Fruit fly (Drosophila melanogaster) whole organism, embryonic: ENCODE data around the gene Kdsr.

Experiments
- Blimp-1 ChIP-seq: fragments of 200-800 bp; sonication (Bioruptor generic); optimal IDR thresholded peaks from 3 replicates; lab custom pipeline; 2018; ENCODE audit warnings: missing biosample characterization, missing genetic modification characterization, mild to moderate bottlenecking, moderate library complexity, missing genetic modification reagents
- C15 ChIP-seq: fragments of 200-800 bp; sonication (Bioruptor generic); IDR thresholded peaks from 3 replicates; pipeline ENCODE4 v1.3.6; 2022; ENCODE audit warnings: missing biosample characterization, missing genetic modification characterization
- CG10654 ChIP-seq: fragments of 200-800 bp; sonication (Bioruptor generic); optimal IDR thresholded peaks from 2 replicates; lab custom pipeline; 2016; ENCODE audit warnings: missing biosample characterization, missing genetic modification characterization
- CG12104 ChIP-seq: fragments of 200-800 bp; sonication (Bioruptor generic); optimal IDR thresholded peaks from 3 replicates; lab custom pipeline; 2016; ENCODE audit warnings: missing biosample characterization, missing genetic modification characterization
- CG13287 ChIP-seq: fragments of 200-800 bp; sonication (Bioruptor generic); IDR thresholded peaks from 2 replicates; pipeline ENCODE4 v1.3.6; 2022; ENCODE audit warnings: missing biosample characterization, missing genetic modification characterization; ENCODE audit not compliant: partially characterized antibody
- CG13894 ChIP-seq: fragments of 200-800 bp; sonication (Bioruptor generic); optimal IDR thresholded peaks from 3 replicates; lab custom pipeline; 2018; ENCODE audit warnings: missing biosample characterization, mild to moderate bottlenecking, missing genetic modification characterization, moderate library complexity
- CG14441 ChIP-seq: fragments of 200-800 bp; sonication (Bioruptor generic); IDR thresholded peaks from 2 replicates; pipeline ENCODE4 v1.3.6; 2022; ENCODE audit warnings: missing biosample characterization, missing genetic modification characterization
- CG17328 ChIP-seq: fragments of 200-800 bp; sonication (Bioruptor generic); IDR thresholded peaks from 2 replicates; pipeline ENCODE4 v1.3.6; 2022; ENCODE audit warnings: missing biosample characterization, missing genetic modification characterization
- CG18764 ChIP-seq: fragments of 200-800 bp; sonication (Bioruptor generic); optimal IDR thresholded peaks from 3 replicates; lab custom pipeline; 2016; ENCODE audit warnings: missing biosample characterization, missing genetic modification characterization
- CG2199 ChIP-seq: fragments of 200-800 bp; sonication (Bioruptor generic); IDR thresholded peaks from 3 replicates; pipeline ENCODE4 v1.3.6; 2022; ENCODE audit warnings: missing biosample characterization, missing genetic modification characterization
- CG30020 ChIP-seq: fragments of 200-800 bp; optimal IDR thresholded peaks from 2 replicates; lab custom pipeline; 2019; ENCODE audit warnings: missing biosample characterization, mild to moderate bottlenecking, missing genetic modification characterization, moderate library complexity
- CG3163 ChIP-seq: fragments of 200-800 bp; sonication (Bioruptor generic); optimal IDR thresholded peaks from 3 replicates; lab custom pipeline; 2016; ENCODE audit warnings: missing biosample characterization, missing genetic modification characterization
- CG32532 ChIP-seq: fragments of 200-800 bp; sonication (Bioruptor generic); IDR thresholded peaks from 2 replicates; pipeline ENCODE4 v1.3.6; 2022; ENCODE audit warnings: missing biosample characterization, missing genetic modification characterization
- CG3995 ChIP-seq: fragments of 200-800 bp; sonication (Bioruptor generic); optimal IDR thresholded peaks from 3 replicates; lab custom pipeline; 2016; ENCODE audit warnings: missing biosample characterization, missing genetic modification characterization
- CG4360 ChIP-seq: fragments of 200-800 bp; sonication (Bioruptor generic); IDR thresholded peaks from 2 replicates; pipeline ENCODE4 v1.3.6; 2022; ENCODE audit warnings: missing biosample characterization, missing genetic modification characterization
- CG4424 ChIP-seq: fragments of 200-800 bp; sonication (Bioruptor generic); optimal IDR thresholded peaks from 3 replicates; lab custom pipeline; 2016; ENCODE audit warnings: missing biosample characterization, missing genetic modification characterization
- CG6689 ChIP-seq: fragments of 200-800 bp; sonication (Bioruptor generic); IDR thresholded peaks from 2 replicates; pipeline ENCODE4 v1.3.6; 2022; ENCODE audit warnings: missing biosample characterization, missing genetic modification characterization
- CG6765 ChIP-seq: fragments of 200-800 bp; sonication (Bioruptor generic); optimal IDR thresholded peaks from 3 replicates; lab custom pipeline; 2017; ENCODE audit warnings: missing biosample characterization, mild to moderate bottlenecking, missing genetic modification characterization
- HLH3B ChIP-seq: fragments of 200-800 bp; sonication (Bioruptor generic); IDR thresholded peaks from 2 replicates; pipeline ENCODE4 v1.3.6; 2022; ENCODE audit warnings: missing biosample characterization, missing genetic modification characterization
- Hmx ChIP-seq: fragments of 200-800 bp; sonication (Bioruptor generic); optimal IDR thresholded peaks from 2 replicates; lab custom pipeline; 2016; ENCODE audit warnings: missing biosample characterization, missing genetic modification characterization
- Hr3 ChIP-seq: fragments of 200-800 bp; sonication (Bioruptor generic); optimal IDR thresholded peaks from 3 replicates; lab custom pipeline; 2016; ENCODE audit warnings: missing biosample characterization, missing genetic modification characterization
- Lpt ChIP-seq: fragments of >200 bp; optimal IDR thresholded peaks from 2 replicates; lab custom pipeline; 2018; ENCODE audit warnings: missing biosample characterization, missing genetic modification characterization
- Neu2 ChIP-seq: fragments of 200-800 bp; sonication (Bioruptor generic); optimal IDR thresholded peaks from 3 replicates; lab custom pipeline; 2016; ENCODE audit warnings: missing biosample characterization, missing genetic modification characterization, borderline replicate concordance
- Six4 ChIP-seq: fragments of 200-800 bp; sonication (Bioruptor generic); optimal IDR thresholded peaks from 2 replicates; lab custom pipeline; 2016; ENCODE audit warnings: missing biosample characterization, missing genetic modification characterization
- Sox102F ChIP-seq: fragments of 200-800 bp; sonication (Bioruptor generic); optimal IDR thresholded peaks from 2 replicates; lab custom pipeline; 2018; ENCODE audit warnings: missing biosample characterization, mild to moderate bottlenecking, missing genetic modification characterization, moderate library complexity
- Ssrp ChIP-seq: fragments of 200-800 bp; sonication (Bioruptor generic); optimal IDR thresholded peaks from 2 replicates; lab custom pipeline; 2018; ENCODE audit warnings: missing biosample characterization, mild to moderate bottlenecking, missing genetic modification characterization, moderate library complexity
- Taf1 ChIP-seq: fragments of 200-800 bp; sonication (Bioruptor generic); IDR thresholded peaks from 2 replicates; pipeline ENCODE4 v1.3.6; 2022; ENCODE audit warnings: missing biosample characterization, missing genetic modification characterization
- ash1 ChIP-seq: fragments of 200-800 bp; sonication (Bioruptor generic); optimal IDR thresholded peaks from 2 replicates; lab custom pipeline; 2018; ENCODE audit warnings: missing biosample characterization, mild to moderate bottlenecking, missing genetic modification characterization
- ato ChIP-seq: fragments of 200-800 bp; sonication (Bioruptor generic); IDR thresholded peaks from 2 replicates; pipeline ENCODE4 v1.3.6; 2022; ENCODE audit warnings: missing biosample characterization, missing genetic modification characterization; ENCODE audit not compliant: partially characterized antibody
- caup ChIP-seq: fragments of 200-800 bp; sonication (Bioruptor generic); optimal IDR thresholded peaks from 3 replicates; lab custom pipeline; 2017; ENCODE audit warnings: missing biosample characterization, mild to moderate bottlenecking, missing genetic modification characterization, moderate library complexity; ENCODE audit not compliant: severe bottlenecking
- emc ChIP-seq: fragments of 200-800 bp; sonication (Bioruptor generic); optimal IDR thresholded peaks from 2 replicates; lab custom pipeline; 2016; ENCODE audit warnings: missing biosample characterization, missing genetic modification characterization
- ems ChIP-seq: fragments of 200-800 bp; sonication (Bioruptor generic); optimal IDR thresholded peaks from 3 replicates; lab custom pipeline; 2016; ENCODE audit warnings: missing biosample characterization, missing genetic modification characterization
- gem ChIP-seq: fragments of 200-800 bp; sonication (Bioruptor generic); optimal IDR thresholded peaks from 2 replicates; lab custom pipeline; 2019; ENCODE audit warnings: missing biosample characterization, mild to moderate bottlenecking, missing genetic modification characterization, moderate library complexity
- grn ChIP-seq: fragments of 200-800 bp; sonication (Bioruptor generic); optimal IDR thresholded peaks from 3 replicates; lab custom pipeline; 2017; ENCODE audit warnings: missing biosample characterization, missing genetic modification characterization
- gro ChIP-seq: fragments of 200-800 bp; sonication (Bioruptor generic); optimal IDR thresholded peaks from 2 replicates; lab custom pipeline; 2016; ENCODE audit warnings: missing biosample characterization, missing genetic modification characterization
- gsb ChIP-seq: fragments of 200-800 bp; sonication (Bioruptor generic); IDR thresholded peaks from 2 replicates; pipeline ENCODE4 v1.3.6; 2022; ENCODE audit warnings: missing biosample characterization, missing genetic modification characterization
- ind ChIP-seq: fragments of 200-800 bp; sonication (Bioruptor generic); optimal IDR thresholded peaks from 3 replicates; lab custom pipeline; 2016; ENCODE audit warnings: missing biosample characterization, missing genetic modification characterization
- inv ChIP-seq: fragments of 200-800 bp; sonication (Bioruptor generic); IDR thresholded peaks from 2 replicates; pipeline ENCODE4 v1.3.6; 2022; ENCODE audit warnings: missing biosample characterization, missing genetic modification characterization; ENCODE audit not compliant: partially characterized antibody
- jumu ChIP-seq: fragments of 200-800 bp; sonication (Bioruptor generic); optimal IDR thresholded peaks from 3 replicates; lab custom pipeline; 2016; ENCODE audit warnings: missing biosample characterization, missing genetic modification characterization
- lmd ChIP-seq: fragments of 200-800 bp; sonication (Bioruptor generic); IDR thresholded peaks from 2 replicates; pipeline ENCODE4 v1.3.6; 2022; ENCODE audit warnings: missing biosample characterization, missing genetic modification characterization
- lov ChIP-seq, 2 experiments: fragments of 200-800 bp in 1 of 2; fragments of >200 bp in 1 of 2; sonication (Bioruptor generic) in 1 of 2; IDR thresholded peaks in 1 of 2; optimal IDR thresholded peaks in 1 of 2; 2 replicates in 1 of 2; 3 replicates in 1 of 2; pipeline versions ENCODE4 v1.3.6 to Lab custom; 2017 to 2022; ENCODE audit warnings: missing biosample characterization in 1 of 2, missing genetic modification characterization in 1 of 2
- nom ChIP-seq: fragments of 200-800 bp; sonication (Bioruptor generic); optimal IDR thresholded peaks from 2 replicates; lab custom pipeline; 2017; ENCODE audit warnings: missing biosample characterization, missing genetic modification characterization, mild to moderate bottlenecking, moderate library complexity, missing genetic modification reagents
- pita ChIP-seq: fragments of 200-800 bp; sonication (Bioruptor generic); optimal IDR thresholded peaks from 2 replicates; lab custom pipeline; 2017; ENCODE audit warnings: missing biosample characterization, mild to moderate bottlenecking, missing genetic modification characterization
- sima ChIP-seq: fragments of 200-800 bp; sonication (Bioruptor generic); optimal IDR thresholded peaks from 2 replicates; lab custom pipeline; 2016; ENCODE audit warnings: missing biosample characterization, missing genetic modification characterization
- sob ChIP-seq: fragments of 200-800 bp; sonication (Bioruptor generic); IDR thresholded peaks from 2 replicates; pipeline ENCODE4 v1.3.6; 2022; ENCODE audit warnings: missing biosample characterization, missing genetic modification characterization
- ssp ChIP-seq: fragments of 200-800 bp; sonication (Bioruptor generic); IDR thresholded peaks from 2 replicates; pipeline ENCODE4 v1.3.6; 2022; ENCODE audit warnings: missing biosample characterization, missing genetic modification characterization
- unc-4 ChIP-seq: fragments of 200-800 bp; sonication (Bioruptor generic); IDR thresholded peaks from 2 replicates; pipeline ENCODE4 v1.3.6; 2022; ENCODE audit warnings: missing biosample characterization, missing genetic modification characterization; ENCODE audit not compliant: partially characterized antibody
- vfl ChIP-seq: fragments of 200-800 bp; sonication (Bioruptor generic); optimal IDR thresholded peaks from 2 replicates; lab custom pipeline; 2016; ENCODE audit warnings: missing biosample characterization, missing genetic modification characterization
- z ChIP-seq: fragments of 200-800 bp; sonication (Bioruptor generic); IDR thresholded peaks from 3 replicates; pipeline ENCODE4 v1.3.6; 2022; ENCODE audit warnings: missing biosample characterization, missing genetic modification characterization
- zfh2 ChIP-seq: fragments of 200-800 bp; sonication (Bioruptor generic); optimal IDR thresholded peaks from 2 replicates; lab custom pipeline; 2016; ENCODE audit warnings: missing biosample characterization, missing genetic modification characterization

Gene Kdsr

DNA sequence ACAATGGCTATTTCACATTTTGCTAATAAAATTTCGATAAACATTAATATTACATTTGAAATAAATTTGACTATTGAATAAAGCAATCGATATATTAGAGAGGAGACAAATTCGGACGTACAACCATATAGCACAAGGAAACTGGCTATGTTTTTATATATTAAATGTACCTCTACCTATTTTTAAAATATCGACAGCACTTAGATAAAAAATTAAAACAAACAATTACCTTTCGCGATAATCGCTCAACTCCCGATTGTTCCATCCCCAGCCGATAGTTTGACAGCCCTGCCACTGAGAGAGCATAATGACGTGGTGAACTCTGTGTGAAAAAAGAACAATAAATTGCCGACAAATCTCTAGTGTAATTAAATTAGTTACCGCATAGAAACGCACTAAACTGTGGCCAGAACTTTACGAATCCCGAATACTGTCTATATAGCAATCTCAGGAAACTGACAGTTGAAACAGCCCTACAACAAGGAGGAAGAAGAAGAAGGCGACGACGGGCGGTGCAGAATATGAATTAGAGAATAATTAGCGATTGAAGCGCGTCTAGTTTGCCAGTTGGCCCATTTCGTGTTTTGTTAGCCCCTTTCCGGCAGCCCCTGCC is 3.6 kb downstream of the Kdsr start, which contains the start of gene CG11857 (continued):
- TF ChIP-seq ash1 (GFP tag; lab: Kevin White, UChicago) (peak; percentile 84), gem (tag; lab: Kevin White, UChicago) (peak; percentile 99), CG18764 (peak; percentile 97), sob (GFP tag; lab: Robert Waterston, UW) (peak; percentile 100), CG30020 (tag; lab: Kevin White, UChicago) (peak; percentile 92), gro (peak; percentile 98), z (GFP tag; lab: Robert Waterston, UW) (peak; percentile 70; the same call in 2 of the 3 replicates), Lpt (no peak), Ssrp (tag; lab: Kevin White, UChicago) (peak; percentile 99), nom (peak; percentile 80), CG3163 (GFP tag; lab: Kevin White, UChicago) (peak; percentile 87), Hr3 (GFP tag; lab: Kevin White, UChicago) (peak; percentile 99), CG4424 (peak; percentile 98), CG6689 (GFP tag; lab: Robert Waterston, UW) (peak; percentile 98), CG13287 (GFP tag; lab: Robert Waterston, UW) (peak; percentile 100), lov (optimal IDR thresholded peaks at IDR 0.05; lab: Kevin White, UChicago) (no peak), lov (GFP tag; IDR thresholded peaks at IDR 0.05; lab: Robert Waterston, UW) (peak; percentile 98), HLH3B (GFP tag; lab: Robert Waterston, UW) (peak; percentile 98), CG17328 (GFP tag; lab: Robert Waterston, UW) (peak; percentile 99), ind (peak; percentile 99), CG4360 (GFP tag; lab: Robert Waterston, UW) (peak; percentile 75), grn (GFP tag; lab: Kevin White, UChicago) (peak; percentile 79), ssp (peak; percentile 95), CG12104 (GFP tag; lab: Kevin White, UChicago) (peak; percentile 97), CG6765 (peak; percentile 87), emc (GFP tag; lab: Kevin White, UChicago) (peak; percentile 94), CG10654 (GFP tag; lab: Kevin White, UChicago) (peak; percentile 97), Six4 (GFP tag; lab: Kevin White, UChicago) (peak; percentile 97), zfh2 (GFP tag; lab: Kevin White, UChicago) (peak; percentile 99), pita (GFP tag; lab: Kevin White, UChicago) (no peak), ems (GFP tag; lab: Kevin White, UChicago) (peak; percentile 98), Hmx (peak; percentile 96), Neu2 (GFP tag; lab: Kevin White, UChicago) (peak; percentile 83), Sox102F (GFP tag; lab: Kevin White, UChicago) (peak; percentile 98), sima (peak; percentile 90), jumu (GFP tag; lab: Kevin White, UChicago) (peak; percentile 97), CG3995 (peak; percentile 82), unc-4 (peak; percentile 99), inv (GFP tag; lab: Robert Waterston, UW) (peak; percentile 100), lmd (peak; percentile 99), CG14441 (GFP tag; lab: Robert Waterston, UW) (peak; percentile 99), ato (peak; percentile 96), caup (peak; percentile 97), Taf1 (GFP tag; lab: Robert Waterston, UW) (peak; percentile 97), CG32532 (GFP tag; lab: Robert Waterston, UW) (peak; percentile 99), gsb (GFP tag; lab: Robert Waterston, UW) (peak; percentile 97), vfl (GFP tag; lab: Kevin White, UChicago) (peak; percentile 99), C15 (GFP tag; lab: Robert Waterston, UW) (peak; percentile 98), Blimp-1 (peak; percentile 95), CG2199 (GFP tag; lab: Robert Waterston, UW) (peak; percentile 99), CG13894 (tag; lab: Kevin White, UChicago) (peak; percentile 97)
